Worm (Caenorhabditis elegans): ENCODE results near the gene F56C3.1.

F56C3.1 gene

DNA sequence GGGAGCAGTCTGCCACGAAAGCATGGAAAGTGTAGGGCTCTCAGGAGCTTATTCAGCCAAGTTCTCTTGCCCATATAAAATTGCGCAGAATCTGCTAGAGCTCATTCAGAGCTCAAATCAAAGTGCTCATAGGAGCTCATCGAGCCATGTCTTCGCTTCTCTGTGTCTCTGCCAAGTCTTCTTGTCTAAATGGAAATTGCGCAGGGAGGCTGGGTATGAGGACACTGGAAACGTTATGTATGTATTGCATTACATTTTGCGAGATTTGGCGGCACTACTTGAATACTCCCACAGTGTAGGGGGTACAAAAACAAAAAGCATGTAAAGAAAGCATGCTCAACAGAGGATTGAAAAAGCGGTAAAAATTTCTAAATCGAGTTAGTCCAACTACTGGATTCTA, 50.0 kb downstream of the F56C3.1 start:
- TF ChIP-seq unc-55 (GFP tag; optimal IDR thresholded peaks at IDR 0.05) (peak; percentile 51), nhr-129 (tag; optimal IDR thresholded peaks at IDR 0.05) (peak; percentile 47), lsy-2 (tag; optimal IDR thresholded peaks at IDR 0.05) (peak in 1 of 2 experiments; percentile 10), lin-11 (tag; optimal IDR thresholded peaks at IDR 0.05) (peak; percentile 5), nhr-11 (tag; optimal IDR thresholded peaks at IDR 0.05) (no peak)
